Fruit fly (Drosophila melanogaster): ENCODE results near the gene CG6154.

Gene CG6154

dm6 chr3R:26247801-26248525 is 14.5 kb upstream of the CG6154 start (continued):
- TF ChIP-seq CG34224 (GFP tag; IDR thresholded peaks at IDR 0.05; ENCODE audit: partially characterized antibody) (no peak), cad (GFP tag; optimal IDR thresholded peaks at IDR 0.05) (peak; percentile 2), CG30431 (GFP tag; optimal IDR thresholded peaks at IDR 0.05) (no peak), sc (optimal IDR thresholded peaks at IDR 0.05) (no peak), sc (GFP tag; optimal IDR thresholded peaks at IDR 0.05) (no peak), wdn (GFP tag; IDR thresholded peaks at IDR 0.05) (no peak), Hr51 (GFP tag; optimal IDR thresholded peaks at IDR 0.05) (no peak), CG2875 (GFP tag; optimal IDR thresholded peaks at IDR 0.05) (no peak), CG7839 (tag; optimal IDR thresholded peaks at IDR 0.05) (no peak), Lpt (GFP tag; optimal IDR thresholded peaks at IDR 0.05) (no peak), CG6654 (GFP tag; optimal IDR thresholded peaks at IDR 0.05) (peak; percentile 89), oc (tag; optimal IDR thresholded peaks at IDR 0.05) (no peak), CG9727 (GFP tag; optimal IDR thresholded peaks at IDR 0.05) (no peak), dmrt99B (tag; optimal IDR thresholded peaks at IDR 0.05) (peak; percentile 47), slbo (GFP tag; IDR thresholded peaks at IDR 0.05) (no peak), zfh2 (GFP tag; optimal IDR thresholded peaks at IDR 0.05) (no peak), repo (GFP tag; optimal IDR thresholded peaks at IDR 0.05) (no peak), Nf-YA (GFP tag; IDR thresholded peaks at IDR 0.05) (no peak), CG16815 (GFP tag; optimal IDR thresholded peaks at IDR 0.05) (no peak), CG11504 (tag; optimal IDR thresholded peaks at IDR 0.05) (peak; percentile 64), CG10654 (GFP tag; optimal IDR thresholded peaks at IDR 0.05) (no peak), CG6791 (GFP tag; IDR thresholded peaks at IDR 0.05; ENCODE audit: partially characterized antibody) (0 out of 3 replicates have a peak, but pooled peaks have one; percentile 16), CG6683 (GFP tag; optimal IDR thresholded peaks at IDR 0.05) (no peak), CG2199 (GFP tag; IDR thresholded peaks at IDR 0.05) (no peak), Drgx (GFP tag; IDR thresholded peaks at IDR 0.05) (peak; percentile 43), hkb (optimal IDR thresholded peaks at IDR 0.05) (no peak), hkb (GFP tag; IDR thresholded peaks at IDR 0.05) (no peak), CG31224 (GFP tag; IDR thresholded peaks at IDR 0.05) (no peak), Pdp1 (GFP tag; optimal IDR thresholded peaks at IDR 0.05) (no peak), chm (GFP tag; IDR thresholded peaks at IDR 0.05) (no peak), lab (GFP tag; optimal IDR thresholded peaks at IDR 0.05) (peak; percentile 30), BEAF-32 (GFP tag; optimal IDR thresholded peaks at IDR 0.05) (no peak), Xrp1 (GFP tag; IDR thresholded peaks at IDR 0.05) (no peak), Neu2 (GFP tag; optimal IDR thresholded peaks at IDR 0.05; ENCODE audit: borderline replicate concordance) (no peak), toy (GFP tag; IDR thresholded peaks at IDR 0.05) (no peak), tup (GFP tag; optimal IDR thresholded peaks at IDR 0.05) (no peak), rib (GFP tag; IDR thresholded peaks at IDR 0.05) (no peak), fu2 (GFP tag; optimal IDR thresholded peaks at IDR 0.05) (no peak), pum (GFP tag; optimal IDR thresholded peaks at IDR 0.05) (no peak), sob (GFP tag; IDR thresholded peaks at IDR 0.05) (no peak), usp (GFP tag; optimal IDR thresholded peaks at IDR 0.05) (no peak), maf-S (GFP tag; optimal IDR thresholded peaks at IDR 0.05) (no peak), sisA (GFP tag; IDR thresholded peaks at IDR 0.05) (no peak), Hsf (GFP tag; optimal IDR thresholded peaks at IDR 0.05) (no peak), Dp (GFP tag; optimal IDR thresholded peaks at IDR 0.05) (no peak), CG4404 (GFP tag; IDR thresholded peaks at IDR 0.05) (no peak), CG1529 (GFP tag; optimal IDR thresholded peaks at IDR 0.05) (no peak), slou (GFP tag; optimal IDR thresholded peaks at IDR 0.05) (no peak), CG12104 (GFP tag; optimal IDR thresholded peaks at IDR 0.05) (no peak), CG31441 (GFP tag; IDR thresholded peaks at IDR 0.05) (0 out of 2 replicates have a peak, but pooled peaks have one; percentile 18), ERR (GFP tag; optimal IDR thresholded peaks at IDR 0.05) (no peak)

Measured in whole organism, embryonic.